Fruit fly (Drosophila melanogaster) whole organism, prepupa: ENCODE data around the gene CG6688.

Experiments
- Blimp-1 ChIP-seq: fragments of 200-800 bp; sonication (Bioruptor generic); optimal IDR thresholded peaks from 3 replicates; lab custom pipeline; 2017; ENCODE audit warnings: missing biosample characterization, missing genetic modification characterization, mild to moderate bottlenecking, moderate library complexity, missing genetic modification reagents
- CG10669 ChIP-seq: fragments of 200-800 bp; sonication (Bioruptor generic); optimal IDR thresholded peaks from 3 replicates; lab custom pipeline; 2018; ENCODE audit warnings: missing biosample characterization, mild to moderate bottlenecking, missing genetic modification characterization, moderate library complexity
- CG32006 ChIP-seq: fragments of 200-800 bp; sonication (Bioruptor generic); optimal IDR thresholded peaks from 3 replicates; lab custom pipeline; 2017; ENCODE audit warnings: missing biosample characterization, mild to moderate bottlenecking, missing genetic modification characterization
- CG6163 ChIP-seq: fragments of 200-800 bp; sonication (Bioruptor generic); IDR thresholded peaks from 3 replicates; pipeline ENCODE4 v1.3.6; 2022; ENCODE audit warnings: missing biosample characterization, missing genetic modification characterization
- CG6808 ChIP-seq: fragments of 200-800 bp; sonication (Bioruptor generic); optimal IDR thresholded peaks from 3 replicates; lab custom pipeline; 2017; ENCODE audit warnings: missing biosample characterization, missing genetic modification characterization, mild to moderate bottlenecking, moderate library complexity, missing genetic modification reagents
- CG9139 ChIP-seq: fragments of 200-800 bp; sonication (Bioruptor generic); optimal IDR thresholded peaks from 3 replicates; lab custom pipeline; 2017; ENCODE audit warnings: missing biosample characterization, mild to moderate bottlenecking, missing genetic modification characterization
- Eip78C ChIP-seq: fragments of 200-800 bp; sonication (Bioruptor generic); peaks from one replicate; lab custom pipeline; 2016; ENCODE audit warnings: missing biosample characterization, missing genetic modification characterization
- Smox ChIP-seq: fragments of 200-800 bp; sonication (Bioruptor generic); optimal IDR thresholded peaks from 3 replicates; lab custom pipeline; 2016; ENCODE audit warnings: missing biosample characterization, missing genetic modification characterization
- esn ChIP-seq: fragments of 200-800 bp; sonication (Bioruptor generic); optimal IDR thresholded peaks from 2 replicates; lab custom pipeline; 2016; ENCODE audit warnings: missing biosample characterization, mild to moderate bottlenecking, missing genetic modification characterization, moderate library complexity
- svp ChIP-seq: fragments of 200-800 bp; sonication (Bioruptor generic); peaks from one replicate; lab custom pipeline; 2016; ENCODE audit warnings: missing biosample characterization, missing genetic modification characterization
- topi ChIP-seq: fragments of 200-800 bp; sonication (Bioruptor generic); optimal IDR thresholded peaks from 3 replicates; lab custom pipeline; 2016; ENCODE audit warnings: missing biosample characterization, missing genetic modification characterization
- vri ChIP-seq: fragments of 200-800 bp; sonication (Bioruptor generic); optimal IDR thresholded peaks from 3 replicates; lab custom pipeline; 2016; ENCODE audit warnings: missing biosample characterization, mild to moderate bottlenecking, missing genetic modification characterization

The CG6688 gene

dm6 chr3R:23061209-23061608, 49.0 kb downstream of the CG6688 start, which contains the start of the genes sav and Ublcp1 (continued):
- TF ChIP-seq CG6163 (GFP tag; lab: Robert Waterston, UW) (no peak), CG32006 (GFP tag; lab: Kevin White, UChicago) (no peak), svp (GFP tag; lab: Kevin White, UChicago) (peak; percentile 50), topi (GFP tag; lab: Kevin White, UChicago) (peak; percentile 15), Eip78C (GFP tag; lab: Kevin White, UChicago) (no peak), Blimp-1 (no peak), CG10669 (GFP tag; lab: Kevin White, UChicago) (no peak), Smox (GFP tag; lab: Kevin White, UChicago) (no peak), vri (GFP tag; lab: Kevin White, UChicago) (peak; percentile 11), esn (peak; percentile 47), CG6808 (peak; percentile 83), CG9139 (GFP tag; lab: Kevin White, UChicago) (no peak)
